Worm (Caenorhabditis elegans): ENCODE results near the gene dod-23.

DNA sequence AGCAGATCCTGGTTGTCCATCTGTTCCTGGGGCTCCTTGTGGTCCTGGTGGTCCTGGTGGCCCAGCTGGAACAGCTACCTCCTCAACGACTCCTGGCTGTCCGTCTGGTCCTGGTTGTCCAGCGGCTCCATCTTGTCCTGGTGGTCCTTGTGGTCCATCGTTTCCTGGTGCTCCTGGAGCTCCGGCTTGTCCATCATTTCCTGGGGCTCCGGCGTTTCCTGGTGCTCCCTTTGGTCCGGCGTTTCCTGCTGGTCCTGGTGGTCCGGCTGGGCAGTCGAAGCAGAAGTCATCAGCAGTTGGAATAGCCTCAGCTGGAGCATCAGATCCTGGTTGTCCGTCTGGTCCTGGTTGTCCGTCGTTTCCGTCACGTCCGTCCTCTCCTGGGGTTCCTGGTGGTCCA is 40.5 kb downstream of the dod-23 start:
- no peak for TF ChIP-seq pha-4 (tag; optimal IDR thresholded peaks at IDR 0.05)
- no peak for TF ChIP-seq nhr-27 (tag; optimal IDR thresholded peaks at IDR 0.05)
- no peak for TF ChIP-seq aptf-2 (GFP tag; conservative IDR thresholded peaks at IDR 0.05)
- no peak for TF ChIP-seq ets-4 (GFP tag; optimal IDR thresholded peaks at IDR 0.05)
- no peak for TF ChIP-seq repo-1 (tag; optimal IDR thresholded peaks at IDR 0.05)
- TF ChIP-seq ztf-18 (tag; optimal IDR thresholded peaks at IDR 0.05): no peak
- TF ChIP-seq ztf-6 (GFP tag; IDR thresholded peaks at IDR 0.05): no peak
- no peak for TF ChIP-seq F52B5.7 (tag; optimal IDR thresholded peaks at IDR 0.05)
